Fruit fly (Drosophila melanogaster) whole organism, embryonic: Measurements from ENCODE around the gene CG43345.

Experiments used
- BEAF-32 ChIP-seq: fragments of 200-800 bp; sonication (Bioruptor generic); optimal IDR thresholded peaks from 3 replicates; lab custom pipeline; 2017; ENCODE audit warnings: missing biosample characterization, missing genetic modification characterization, mild to moderate bottlenecking, moderate library complexity, missing genetic modification reagents
- Bgb ChIP-seq: fragments of 200-800 bp; sonication (Bioruptor generic); IDR thresholded peaks from 2 replicates; pipeline ENCODE4 v1.3.6; 2022; ENCODE audit warnings: missing biosample characterization, missing genetic modification characterization; ENCODE audit not compliant: partially characterized antibody
- C15 ChIP-seq: fragments of 200-800 bp; sonication (Bioruptor generic); IDR thresholded peaks from 3 replicates; pipeline ENCODE4 v1.3.6; 2022; ENCODE audit warnings: missing biosample characterization, missing genetic modification characterization
- CG1024 ChIP-seq: fragments of 200-800 bp; sonication (Bioruptor generic); IDR thresholded peaks from 2 replicates; pipeline ENCODE4 v1.3.6; 2022; ENCODE audit warnings: missing biosample characterization, missing genetic modification characterization
- CG11695 ChIP-seq: fragments of 200-800 bp; sonication (Bioruptor generic); IDR thresholded peaks from 3 replicates; pipeline ENCODE4 v1.3.6; 2022; ENCODE audit warnings: missing biosample characterization, missing genetic modification characterization
- CG11723 ChIP-seq: fragments of 200-800 bp; sonication (Bioruptor generic); optimal IDR thresholded peaks from 2 replicates; lab custom pipeline; 2017; ENCODE audit warnings: missing biosample characterization, mild to moderate bottlenecking, missing genetic modification characterization
- CG12769 ChIP-seq: fragments of 200-800 bp; sonication (Bioruptor generic); optimal IDR thresholded peaks from 2 replicates; lab custom pipeline; 2019; ENCODE audit warnings: missing biosample characterization, mild to moderate bottlenecking, missing genetic modification characterization, moderate library complexity
- CG13287 ChIP-seq: fragments of 200-800 bp; sonication (Bioruptor generic); IDR thresholded peaks from 2 replicates; pipeline ENCODE4 v1.3.6; 2022; ENCODE audit warnings: missing biosample characterization, missing genetic modification characterization; ENCODE audit not compliant: partially characterized antibody
- CG13624 ChIP-seq: fragments of 200-800 bp; sonication (Bioruptor generic); optimal IDR thresholded peaks from 2 replicates; lab custom pipeline; 2016; ENCODE audit warnings: missing biosample characterization, missing genetic modification characterization
- CG13894 ChIP-seq: fragments of 200-800 bp; sonication (Bioruptor generic); optimal IDR thresholded peaks from 3 replicates; lab custom pipeline; 2018; ENCODE audit warnings: missing biosample characterization, mild to moderate bottlenecking, missing genetic modification characterization, moderate library complexity
- CG15514 ChIP-seq: fragments of 200-800 bp; sonication (Bioruptor generic); optimal IDR thresholded peaks from 3 replicates; lab custom pipeline; 2017; ENCODE audit warnings: missing biosample characterization, missing genetic modification characterization, mild to moderate bottlenecking, moderate library complexity, missing genetic modification reagents
- CG15601 ChIP-seq: fragments of 200-800 bp; sonication (Bioruptor generic); optimal IDR thresholded peaks from 3 replicates; lab custom pipeline; 2019; ENCODE audit warnings: missing biosample characterization, mild to moderate bottlenecking, missing genetic modification characterization, moderate library complexity
- CG1603 ChIP-seq: fragments of 200-800 bp; sonication (Bioruptor generic); optimal IDR thresholded peaks from 2 replicates; lab custom pipeline; 2019; ENCODE audit warnings: missing biosample characterization, mild to moderate bottlenecking, missing genetic modification characterization, moderate library complexity
- CG17829 ChIP-seq: fragments of 200-800 bp; optimal IDR thresholded peaks from 2 replicates; lab custom pipeline; 2019; ENCODE audit warnings: missing biosample characterization, mild to moderate bottlenecking, missing genetic modification characterization, moderate library complexity
- CG18476 ChIP-seq: fragments of 200-800 bp; sonication (Bioruptor generic); optimal IDR thresholded peaks from 2 replicates; lab custom pipeline; 2016; ENCODE audit warnings: missing biosample characterization, mild to moderate bottlenecking, missing genetic modification characterization
- CG2712 ChIP-seq: fragments of 200-800 bp; optimal IDR thresholded peaks from 3 replicates; lab custom pipeline; 2019; ENCODE audit warnings: missing biosample characterization, mild to moderate bottlenecking, missing genetic modification characterization, moderate library complexity
- CG30020 ChIP-seq: fragments of 200-800 bp; optimal IDR thresholded peaks from 2 replicates; lab custom pipeline; 2019; ENCODE audit warnings: missing biosample characterization, mild to moderate bottlenecking, missing genetic modification characterization, moderate library complexity
- CG32532 ChIP-seq: fragments of 200-800 bp; sonication (Bioruptor generic); IDR thresholded peaks from 2 replicates; pipeline ENCODE4 v1.3.6; 2022; ENCODE audit warnings: missing biosample characterization, missing genetic modification characterization
- CG4617 ChIP-seq: fragments of 200-800 bp; sonication (Bioruptor generic); optimal IDR thresholded peaks from 3 replicates; lab custom pipeline; 2016; ENCODE audit warnings: missing biosample characterization, missing genetic modification characterization, borderline replicate concordance
- CG7928 ChIP-seq: fragments of 200-800 bp; sonication (Bioruptor generic); optimal IDR thresholded peaks from 2 replicates; lab custom pipeline; 2017; ENCODE audit warnings: missing biosample characterization, mild to moderate bottlenecking, missing genetic modification characterization
- CG8290 ChIP-seq, 3 experiments: fragments of 200-800 bp; sonication (Bioruptor generic); optimal IDR thresholded peaks; 2 replicates each; lab custom pipeline; 2016 to 2019; ENCODE audit warnings: missing biosample characterization in 3 of 3, missing genetic modification characterization in 3 of 3, mild to moderate bottlenecking in 2 of 3, moderate library complexity in 1 of 3
- CG9727 ChIP-seq: fragments of 200-800 bp; sonication (Bioruptor generic); optimal IDR thresholded peaks from 3 replicates; lab custom pipeline; 2017; ENCODE audit warnings: missing biosample characterization, mild to moderate bottlenecking, missing genetic modification characterization
- Dp ChIP-seq: fragments of 200-800 bp; sonication (Bioruptor generic); optimal IDR thresholded peaks from 2 replicates; lab custom pipeline; 2018; ENCODE audit warnings: missing biosample characterization, mild to moderate bottlenecking, missing genetic modification characterization, moderate library complexity
- Dref ChIP-seq: fragments of 200-800 bp; sonication (Bioruptor generic); IDR thresholded peaks from 2 replicates; pipeline ENCODE4 v1.3.6; 2022; ENCODE audit warnings: missing biosample characterization, missing genetic modification characterization
- Fer1 ChIP-seq: fragments of 200-800 bp; sonication (Bioruptor generic); optimal IDR thresholded peaks from 2 replicates; lab custom pipeline; 2017; ENCODE audit warnings: missing biosample characterization, mild to moderate bottlenecking, missing genetic modification characterization
- Neu2 ChIP-seq: fragments of 200-800 bp; sonication (Bioruptor generic); optimal IDR thresholded peaks from 3 replicates; lab custom pipeline; 2016; ENCODE audit warnings: missing biosample characterization, missing genetic modification characterization, borderline replicate concordance
- Ravus ChIP-seq: fragments of 200-800 bp; sonication (Bioruptor generic); IDR thresholded peaks from 2 replicates; pipeline ENCODE4 v1.3.6; 2022; ENCODE audit warnings: missing biosample characterization, missing genetic modification characterization
- Sry-δ ChIP-seq: fragments of 200-800 bp; sonication (Bioruptor generic); optimal IDR thresholded peaks from 2 replicates; lab custom pipeline; 2016; ENCODE audit warnings: missing biosample characterization, missing genetic modification characterization
- chif ChIP-seq, 2 experiments: fragments of 200-800 bp; sonication (Bioruptor generic); optimal IDR thresholded peaks; 3 replicates each; lab custom pipeline; 2016; ENCODE audit warnings: missing biosample characterization in 2 of 2, missing genetic modification characterization in 2 of 2
- crp ChIP-seq, 2 experiments: fragments of 200-800 bp; sonication (Bioruptor generic); optimal IDR thresholded peaks; 2 replicates in 1 of 2; 3 replicates in 1 of 2; lab custom pipeline; 2017; ENCODE audit warnings: missing biosample characterization in 2 of 2, missing genetic modification characterization in 2 of 2, mild to moderate bottlenecking in 1 of 2, moderate library complexity in 1 of 2
- dimm ChIP-seq: fragments of 200-800 bp; sonication (Bioruptor generic); IDR thresholded peaks from 2 replicates; pipeline ENCODE4 v1.3.6; 2022; ENCODE audit warnings: missing biosample characterization, missing genetic modification characterization
- fd96Cb ChIP-seq: fragments of 200-800 bp; sonication (Bioruptor generic); optimal IDR thresholded peaks from 2 replicates; lab custom pipeline; 2018; ENCODE audit warnings: missing biosample characterization, mild to moderate bottlenecking, missing genetic modification characterization, moderate library complexity
- gfzf ChIP-seq: fragments of 200-800 bp; sonication (Bioruptor generic); optimal IDR thresholded peaks from 2 replicates; lab custom pipeline; 2016; ENCODE audit warnings: missing biosample characterization, mild to moderate bottlenecking, missing genetic modification characterization, moderate library complexity
- grn ChIP-seq: fragments of 200-800 bp; sonication (Bioruptor generic); optimal IDR thresholded peaks from 3 replicates; lab custom pipeline; 2017; ENCODE audit warnings: missing biosample characterization, missing genetic modification characterization
- hbn ChIP-seq: fragments of 200-800 bp; sonication (Bioruptor generic); IDR thresholded peaks from 2 replicates; pipeline ENCODE4 v1.3.6; 2022; ENCODE audit warnings: missing biosample characterization, missing genetic modification characterization; ENCODE audit not compliant: partially characterized antibody
- kni ChIP-seq: fragments of 200-800 bp; sonication (Bioruptor generic); optimal IDR thresholded peaks from 3 replicates; lab custom pipeline; 2017; ENCODE audit warnings: mild to moderate bottlenecking, missing biosample characterization, missing genetic modification reagents, missing genetic modification characterization
- lola ChIP-seq, 3 experiments: fragments of >200 bp in 2 of 3; fragments of 200-800 bp in 1 of 3; sonication (Bioruptor generic) in 1 of 3; optimal IDR thresholded peaks; 2 replicates each; lab custom pipeline; 2017 to 2019; ENCODE audit warnings: missing biosample characterization in 3 of 3, missing genetic modification characterization in 3 of 3, mild to moderate bottlenecking in 1 of 3, moderate library complexity in 1 of 3
- phol ChIP-seq: fragments of 200-800 bp; sonication (Bioruptor generic); optimal IDR thresholded peaks from 3 replicates; lab custom pipeline; 2018; ENCODE audit warnings: missing biosample characterization, mild to moderate bottlenecking, missing genetic modification characterization, moderate library complexity
- pita ChIP-seq: fragments of 200-800 bp; sonication (Bioruptor generic); optimal IDR thresholded peaks from 2 replicates; lab custom pipeline; 2017; ENCODE audit warnings: missing biosample characterization, mild to moderate bottlenecking, missing genetic modification characterization
- pros ChIP-seq: fragments of 200-800 bp; sonication (Bioruptor generic); optimal IDR thresholded peaks from 3 replicates; lab custom pipeline; 2019; ENCODE audit warnings: missing biosample characterization, mild to moderate bottlenecking, missing genetic modification characterization, moderate library complexity
- pzg ChIP-seq: fragments of 200-800 bp; sonication (Bioruptor generic); optimal IDR thresholded peaks from 3 replicates; lab custom pipeline; 2018; ENCODE audit warnings: missing biosample characterization, mild to moderate bottlenecking, missing genetic modification characterization, moderate library complexity
- seq ChIP-seq: fragments of 200-800 bp; sonication (Bioruptor generic); IDR thresholded peaks from 2 replicates; pipeline ENCODE4 v1.3.6; 2022; ENCODE audit warnings: missing biosample characterization, missing genetic modification characterization
- sna ChIP-seq: fragments of 200-800 bp; sonication (Bioruptor generic); IDR thresholded peaks from 2 replicates; pipeline ENCODE4 v1.3.6; 2022; ENCODE audit warnings: missing biosample characterization, missing genetic modification characterization; ENCODE audit not compliant: partially characterized antibody
- stwl ChIP-seq: fragments of 200-800 bp; sonication (Bioruptor generic); optimal IDR thresholded peaks from 3 replicates; lab custom pipeline; 2018; ENCODE audit warnings: missing biosample characterization, mild to moderate bottlenecking, missing genetic modification characterization, moderate library complexity
- sug ChIP-seq: fragments of 200-800 bp; optimal IDR thresholded peaks from 2 replicates; lab custom pipeline; 2019; ENCODE audit warnings: missing biosample characterization, mild to moderate bottlenecking, missing genetic modification characterization, moderate library complexity
- trem ChIP-seq: fragments of 200-800 bp; optimal IDR thresholded peaks from 3 replicates; lab custom pipeline; 2019; ENCODE audit warnings: missing biosample characterization, mild to moderate bottlenecking, missing genetic modification characterization, moderate library complexity
- unc-4 ChIP-seq: fragments of 200-800 bp; sonication (Bioruptor generic); IDR thresholded peaks from 2 replicates; pipeline ENCODE4 v1.3.6; 2022; ENCODE audit warnings: missing biosample characterization, missing genetic modification characterization; ENCODE audit not compliant: partially characterized antibody
- unpg ChIP-seq: fragments of 200-800 bp; sonication (Bioruptor generic); optimal IDR thresholded peaks from 3 replicates; lab custom pipeline; 2018; ENCODE audit warnings: missing biosample characterization, mild to moderate bottlenecking, missing genetic modification characterization, moderate library complexity

The CG43345 gene

dm6 chr2L:21153844-21154243, 14.5 kb downstream of the CG43345 start:
- TF ChIP-seq Fer1 = peak; percentile 22
- TF ChIP-seq CG7928 = peak; percentile 94
- TF ChIP-seq CG18476 (GFP tag; lab: Kevin White, UChicago) = no peak
- TF ChIP-seq CG9727 (GFP tag; lab: Kevin White, UChicago) = no peak
- TF ChIP-seq Ravus (GFP tag; lab: Robert Waterston, UW) = no peak
- no peak for TF ChIP-seq CG11723 (GFP tag; lab: Kevin White, UChicago)
- TF ChIP-seq stwl (tag; lab: Kevin White, UChicago) = peak; percentile 78
- peak; percentile 42 for TF ChIP-seq Sry-δ
- no peak for TF ChIP-seq CG8290 (GFP tag; optimal IDR thresholded peaks at IDR 0.05; lab: Kevin White, UChicago)
- TF ChIP-seq CG8290 (tag; optimal IDR thresholded peaks at IDR 0.05; lab: Kevin White, UChicago) = peak in 1 of 2 experiments; percentile 49
- no peak for TF ChIP-seq Neu2 (GFP tag; lab: Kevin White, UChicago)
- peak; percentile 62 for TF ChIP-seq CG13287 (GFP tag; lab: Robert Waterston, UW)
- no peak for TF ChIP-seq fd96Cb
- peak; percentile 61 for TF ChIP-seq pros (GFP tag; lab: Kevin White, UChicago)
- TF ChIP-seq CG13624 (GFP tag; lab: Kevin White, UChicago) = no peak
- peak; percentile 14 for TF ChIP-seq CG12769 (tag; lab: Kevin White, UChicago)
- peak; percentile 79 for TF ChIP-seq pzg (GFP tag; lab: Kevin White, UChicago)
- TF ChIP-seq phol = peak; percentile 13
- peak; percentile 12 for TF ChIP-seq grn (GFP tag; lab: Kevin White, UChicago)
- no peak for TF ChIP-seq chif (GFP tag; optimal IDR thresholded peaks at IDR 0.05; lab: Kevin White, UChicago)
- TF ChIP-seq CG11695 (GFP tag; lab: Robert Waterston, UW) = no peak
- TF ChIP-seq CG2712 (tag; lab: Kevin White, UChicago) = peak; percentile 0
- TF ChIP-seq CG15601 = peak; percentile 14
- TF ChIP-seq Dp (GFP tag; lab: Kevin White, UChicago) = peak; percentile 41
- no peak for TF ChIP-seq unpg (GFP tag; lab: Kevin White, UChicago)
- TF ChIP-seq lola (GFP tag; optimal IDR thresholded peaks at IDR 0.05; lab: Kevin White, UChicago) = no peak
- peak; percentile 37 for TF ChIP-seq kni (GFP tag; lab: Kevin White, UChicago)
- peak; percentile 55 for TF ChIP-seq gfzf (GFP tag; lab: Kevin White, UChicago)
- peak; percentile 26 for TF ChIP-seq CG30020
- TF ChIP-seq sna (GFP tag; lab: Robert Waterston, UW) = 0 out of 2 replicates have a peak, but pooled peaks have one; percentile 16
- no peak for TF ChIP-seq seq (GFP tag; lab: Robert Waterston, UW)
- no peak for TF ChIP-seq pita (GFP tag; lab: Kevin White, UChicago)
- TF ChIP-seq CG1024 (GFP tag; lab: Robert Waterston, UW) = no peak
- TF ChIP-seq unc-4 (GFP tag; lab: Robert Waterston, UW) = peak; percentile 49
- no peak for TF ChIP-seq CG17829
- TF ChIP-seq C15 (GFP tag; lab: Robert Waterston, UW) = no peak
- peak; percentile 23 for TF ChIP-seq sug (tag; lab: Kevin White, UChicago)
- TF ChIP-seq CG4617 (GFP tag; lab: Kevin White, UChicago) = peak; percentile 6
- peak; percentile 80 for TF ChIP-seq CG13894 (tag; lab: Kevin White, UChicago)
- peak; percentile 41 for TF ChIP-seq CG15514 (GFP tag; lab: Kevin White, UChicago)
- TF ChIP-seq CG1603 (tag; lab: Kevin White, UChicago) = peak; percentile 43
- TF ChIP-seq Bgb (GFP tag; lab: Robert Waterston, UW) = peak; percentile 37; the same call in 1 of the 2 replicates
- peak; percentile 41 for TF ChIP-seq trem (tag; lab: Kevin White, UChicago)
- TF ChIP-seq dimm (GFP tag; lab: Robert Waterston, UW) = no peak
- peak; percentile 18; the same call in 1 of the 2 replicates for TF ChIP-seq hbn
- no peak for TF ChIP-seq CG32532 (GFP tag; lab: Robert Waterston, UW)
- TF ChIP-seq Dref = peak; percentile 52
- peak; percentile 29 for TF ChIP-seq BEAF-32 (GFP tag; lab: Kevin White, UChicago)
- TF ChIP-seq crp (GFP tag; optimal IDR thresholded peaks at IDR 0.05; lab: Kevin White, UChicago) = peak; percentile 43 to 95
